Worm (Caenorhabditis elegans): ENCODE results near the gene mrps-22.

- no peak for TF ChIP-seq T22C8.4 (GFP tag; IDR thresholded peaks at IDR 0.05)
- TF ChIP-seq tab-1 (GFP tag; IDR thresholded peaks at IDR 0.05), result no peak
- TF ChIP-seq ztf-23 (GFP tag; IDR thresholded peaks at IDR 0.05), result no peak
- no peak for TF ChIP-seq flt-1 (GFP tag; IDR thresholded peaks at IDR 0.05)
- no peak for TF ChIP-seq cog-1 (tag; optimal IDR thresholded peaks at IDR 0.05)
Observed at ce11 chrII:10627963-10628362, 45.5 kb downstream of the mrps-22 start, which contains the start of gene M28.8.
